Fruit fly (Drosophila melanogaster) whole organism, embryonic: Measurements from ENCODE around the gene alpha-Man-Ia.

Experiments
- BtbVII ChIP-seq: fragments of 200-800 bp; sonication (Bioruptor generic); optimal IDR thresholded peaks from 3 replicates; lab custom pipeline; 2017; ENCODE audit warnings: missing biosample characterization, mild to moderate bottlenecking, missing genetic modification characterization
- CG10321 ChIP-seq: fragments of 200-800 bp; sonication (Bioruptor generic); IDR thresholded peaks from 2 replicates; pipeline ENCODE4 v1.3.6; 2022; ENCODE audit warnings: missing biosample characterization, missing genetic modification characterization
- CG13287 ChIP-seq: fragments of 200-800 bp; sonication (Bioruptor generic); IDR thresholded peaks from 2 replicates; pipeline ENCODE4 v1.3.6; 2022; ENCODE audit warnings: missing biosample characterization, missing genetic modification characterization; ENCODE audit not compliant: partially characterized antibody
- CG13296 ChIP-seq: fragments of 200-800 bp; sonication (Bioruptor generic); optimal IDR thresholded peaks from 3 replicates; lab custom pipeline; 2018; ENCODE audit warnings: missing biosample characterization, mild to moderate bottlenecking, missing genetic modification characterization
- CG13624 ChIP-seq: fragments of 200-800 bp; sonication (Bioruptor generic); optimal IDR thresholded peaks from 2 replicates; lab custom pipeline; 2016; ENCODE audit warnings: missing biosample characterization, missing genetic modification characterization
- CG14441 ChIP-seq: fragments of 200-800 bp; sonication (Bioruptor generic); IDR thresholded peaks from 2 replicates; pipeline ENCODE4 v1.3.6; 2022; ENCODE audit warnings: missing biosample characterization, missing genetic modification characterization
- CG14667 ChIP-seq: fragments of 200-800 bp; sonication (Bioruptor generic); IDR thresholded peaks from 2 replicates; pipeline ENCODE4 v1.3.6; 2022; ENCODE audit warnings: missing biosample characterization, missing genetic modification characterization
- CG15479 ChIP-seq: fragments of 200-800 bp; sonication (Bioruptor generic); optimal IDR thresholded peaks from 3 replicates; lab custom pipeline; 2019; ENCODE audit warnings: missing biosample characterization, mild to moderate bottlenecking, missing genetic modification characterization, moderate library complexity
- CG17568 ChIP-seq: fragments of 200-800 bp; sonication (Bioruptor generic); optimal IDR thresholded peaks from 2 replicates; lab custom pipeline; 2018; ENCODE audit warnings: missing biosample characterization, mild to moderate bottlenecking, missing genetic modification characterization, moderate library complexity
- CG30403 ChIP-seq: fragments of 200-800 bp; sonication (Bioruptor generic); optimal IDR thresholded peaks from 3 replicates; lab custom pipeline; 2016; ENCODE audit warnings: missing biosample characterization, missing genetic modification characterization
- CG34224 ChIP-seq: fragments of 200-800 bp; sonication (Bioruptor generic); IDR thresholded peaks from 3 replicates; pipeline ENCODE4 v1.3.6; 2022; ENCODE audit warnings: missing biosample characterization, missing genetic modification characterization; ENCODE audit not compliant: partially characterized antibody
- CG43689 ChIP-seq: fragments of 200-800 bp; sonication (Bioruptor generic); IDR thresholded peaks from 2 replicates; pipeline ENCODE4 v1.3.6; 2022; ENCODE audit warnings: missing biosample characterization, missing genetic modification characterization
- CG4820 ChIP-seq: fragments of 200-800 bp; sonication (Bioruptor generic); optimal IDR thresholded peaks from 3 replicates; lab custom pipeline; 2016; ENCODE audit warnings: missing biosample characterization, missing genetic modification characterization
- CG7357 ChIP-seq: fragments of 200-800 bp; sonication (Bioruptor generic); IDR thresholded peaks from 3 replicates; pipeline ENCODE4 v1.3.6; 2022; ENCODE audit warnings: missing biosample characterization, missing genetic modification characterization
- CG8281 ChIP-seq: fragments of 200-800 bp; sonication (Bioruptor generic); optimal IDR thresholded peaks from 2 replicates; lab custom pipeline; 2018; ENCODE audit warnings: missing biosample characterization, mild to moderate bottlenecking, missing genetic modification characterization, moderate library complexity
- D ChIP-seq, 2 experiments: fragments of 200-800 bp in 1 of 2; fragments of >200 bp in 1 of 2; sonication (Bioruptor generic) in 1 of 2; optimal IDR thresholded peaks; 2 replicates in 1 of 2; 3 replicates in 1 of 2; lab custom pipeline; 2017; ENCODE audit warnings: mild to moderate bottlenecking in 1 of 2, missing biosample characterization in 1 of 2, missing genetic modification characterization in 1 of 2, missing genetic modification reagents in 1 of 2
- Dbx ChIP-seq: fragments of 200-800 bp; sonication (Bioruptor generic); IDR thresholded peaks from 3 replicates; pipeline ENCODE4 v1.3.6; 2022; ENCODE audit warnings: missing biosample characterization, missing genetic modification characterization
- Dp ChIP-seq: fragments of 200-800 bp; sonication (Bioruptor generic); optimal IDR thresholded peaks from 2 replicates; lab custom pipeline; 2018; ENCODE audit warnings: missing biosample characterization, mild to moderate bottlenecking, missing genetic modification characterization, moderate library complexity
- Dref ChIP-seq: fragments of 200-800 bp; sonication (Bioruptor generic); IDR thresholded peaks from 2 replicates; pipeline ENCODE4 v1.3.6; 2022; ENCODE audit warnings: missing biosample characterization, missing genetic modification characterization
- Gsc ChIP-seq: fragments of 200-800 bp; sonication (Bioruptor generic); IDR thresholded peaks from 2 replicates; pipeline ENCODE4 v1.3.6; 2022; ENCODE audit warnings: missing biosample characterization, missing genetic modification characterization
- HHEX ChIP-seq: fragments of 200-800 bp; sonication (Bioruptor generic); optimal IDR thresholded peaks from 3 replicates; lab custom pipeline; 2017; ENCODE audit warnings: missing biosample characterization, mild to moderate bottlenecking, missing genetic modification characterization, missing genetic modification reagents
- HLHmδ ChIP-seq: fragments of 200-800 bp; sonication (Bioruptor generic); optimal IDR thresholded peaks from 2 replicates; lab custom pipeline; 2018; ENCODE audit warnings: missing biosample characterization, mild to moderate bottlenecking, missing genetic modification characterization, moderate library complexity
- Jarid2 ChIP-seq: fragments of 200-800 bp; sonication (Bioruptor generic); optimal IDR thresholded peaks from 3 replicates; lab custom pipeline; 2017; ENCODE audit warnings: mild to moderate bottlenecking, missing biosample characterization, missing genetic modification reagents, missing genetic modification characterization
- MESR4 ChIP-seq: fragments of 200-800 bp; sonication (Bioruptor generic); optimal IDR thresholded peaks from 2 replicates; lab custom pipeline; 2018; ENCODE audit warnings: missing biosample characterization, mild to moderate bottlenecking, missing genetic modification characterization, moderate library complexity
- Mad ChIP-seq: fragments of 200-800 bp; sonication (Bioruptor generic); optimal IDR thresholded peaks from 2 replicates; lab custom pipeline; 2016; ENCODE audit warnings: missing biosample characterization, missing genetic modification characterization
- Pdp1 ChIP-seq, 2 experiments: fragments of 200-800 bp; sonication (Bioruptor generic); optimal IDR thresholded peaks; 3 replicates each; lab custom pipeline; 2016; ENCODE audit warnings: missing biosample characterization in 2 of 2, missing genetic modification characterization in 2 of 2, mild to moderate bottlenecking in 1 of 2, moderate library complexity in 1 of 2
- Sin3A ChIP-seq: fragments of >200 bp; optimal IDR thresholded peaks from 2 replicates; lab custom pipeline; 2018
- Taf1 ChIP-seq: fragments of 200-800 bp; sonication (Bioruptor generic); IDR thresholded peaks from 2 replicates; pipeline ENCODE4 v1.3.6; 2022; ENCODE audit warnings: missing biosample characterization, missing genetic modification characterization
- Tbp ChIP-seq: fragments of >200 bp; optimal IDR thresholded peaks from 2 replicates; lab custom pipeline; 2018; ENCODE audit warnings: missing biosample characterization, missing genetic modification characterization
- al ChIP-seq: fragments of 200-800 bp; sonication (Bioruptor generic); IDR thresholded peaks from 2 replicates; pipeline ENCODE4 v1.3.6; 2022; ENCODE audit warnings: missing biosample characterization, missing genetic modification characterization
- amos ChIP-seq: fragments of 200-800 bp; sonication (Bioruptor generic); IDR thresholded peaks from 2 replicates; pipeline ENCODE4 v1.3.6; 2022; ENCODE audit warnings: missing biosample characterization, missing genetic modification characterization; ENCODE audit not compliant: partially characterized antibody
- croc ChIP-seq: fragments of 200-800 bp; sonication (Bioruptor generic); conservative IDR thresholded peaks from 3 replicates; pipeline ENCODE4 v1.3.6; 2022; ENCODE audit warnings: missing biosample characterization, missing genetic modification characterization
- crp ChIP-seq, 2 experiments: fragments of 200-800 bp; sonication (Bioruptor generic); optimal IDR thresholded peaks; 2 replicates in 1 of 2; 3 replicates in 1 of 2; lab custom pipeline; 2017; ENCODE audit warnings: missing biosample characterization in 2 of 2, missing genetic modification characterization in 2 of 2, mild to moderate bottlenecking in 1 of 2, moderate library complexity in 1 of 2
- dysf ChIP-seq: fragments of 200-800 bp; sonication (Bioruptor generic); IDR thresholded peaks from 3 replicates; pipeline ENCODE4 v1.3.6; 2022; ENCODE audit warnings: missing biosample characterization, missing genetic modification characterization
- fd96Cb ChIP-seq: fragments of 200-800 bp; sonication (Bioruptor generic); optimal IDR thresholded peaks from 2 replicates; lab custom pipeline; 2018; ENCODE audit warnings: missing biosample characterization, mild to moderate bottlenecking, missing genetic modification characterization, moderate library complexity
- h ChIP-seq: fragments of >200 bp; optimal IDR thresholded peaks from 2 replicates; lab custom pipeline; 2017
- ind ChIP-seq: fragments of 200-800 bp; sonication (Bioruptor generic); optimal IDR thresholded peaks from 3 replicates; lab custom pipeline; 2016; ENCODE audit warnings: missing biosample characterization, missing genetic modification characterization
- kah ChIP-seq: fragments of 200-800 bp; sonication (Bioruptor generic); optimal IDR thresholded peaks from 2 replicates; lab custom pipeline; 2018; ENCODE audit warnings: missing biosample characterization, mild to moderate bottlenecking, missing genetic modification characterization
- klu ChIP-seq: fragments of 200-800 bp; sonication (Bioruptor generic); IDR thresholded peaks from 2 replicates; pipeline ENCODE4 v1.3.6; 2022; ENCODE audit warnings: missing biosample characterization, missing genetic modification characterization
- nau ChIP-seq: fragments of 200-800 bp; sonication (Bioruptor generic); optimal IDR thresholded peaks from 3 replicates; lab custom pipeline; 2017; ENCODE audit warnings: missing biosample characterization, mild to moderate bottlenecking, missing genetic modification characterization, missing genetic modification reagents
- pfk ChIP-seq: fragments of 200-800 bp; sonication (Bioruptor generic); optimal IDR thresholded peaks from 2 replicates; lab custom pipeline; 2018; ENCODE audit warnings: missing biosample characterization, mild to moderate bottlenecking, missing genetic modification characterization, moderate library complexity
- pzg ChIP-seq: fragments of 200-800 bp; sonication (Bioruptor generic); optimal IDR thresholded peaks from 3 replicates; lab custom pipeline; 2018; ENCODE audit warnings: missing biosample characterization, mild to moderate bottlenecking, missing genetic modification characterization, moderate library complexity
- scrt ChIP-seq: fragments of 200-800 bp; sonication (Bioruptor generic); optimal IDR thresholded peaks from 2 replicates; lab custom pipeline; 2018; ENCODE audit warnings: missing biosample characterization, mild to moderate bottlenecking, missing genetic modification characterization, moderate library complexity
- shn ChIP-seq: fragments of 200-800 bp; sonication (Bioruptor generic); optimal IDR thresholded peaks from 3 replicates; lab custom pipeline; 2016; ENCODE audit warnings: missing biosample characterization, missing genetic modification characterization
- sim ChIP-seq: fragments of 200-800 bp; sonication (Bioruptor generic); IDR thresholded peaks from 2 replicates; pipeline ENCODE4 v1.3.6; 2022; ENCODE audit warnings: missing biosample characterization, missing genetic modification characterization
- stwl ChIP-seq: fragments of 200-800 bp; sonication (Bioruptor generic); optimal IDR thresholded peaks from 3 replicates; lab custom pipeline; 2018; ENCODE audit warnings: missing biosample characterization, mild to moderate bottlenecking, missing genetic modification characterization, moderate library complexity

Gene alpha-Man-Ia

dm6 chrX:10219955-10220354 is 105.8 kb downstream of the alpha-Man-Ia start, which contains the start of gene CG34408 (continued):
- TF ChIP-seq CG14441 (GFP tag; lab: Robert Waterston, UW) (no peak), scrt (GFP tag; lab: Kevin White, UChicago) (no peak), Taf1 (GFP tag; lab: Robert Waterston, UW) (no peak), al (GFP tag; lab: Robert Waterston, UW) (no peak), CG14667 (GFP tag; lab: Robert Waterston, UW) (no peak), Jarid2 (GFP tag; lab: Kevin White, UChicago) (no peak), Tbp (GFP tag; lab: Kevin White, UChicago) (no peak), nau (GFP tag; lab: Kevin White, UChicago) (no peak), croc (GFP tag; lab: Robert Waterston, UW) (no peak), CG43689 (GFP tag; lab: Robert Waterston, UW) (no peak), pfk (GFP tag; lab: Kevin White, UChicago) (no peak), HHEX (GFP tag; lab: Kevin White, UChicago) (no peak), Dref (GFP tag; lab: Robert Waterston, UW) (peak; percentile 72), h (no peak), Dp (GFP tag; lab: Kevin White, UChicago) (peak; percentile 42), BtbVII (no peak), CG13287 (peak; percentile 62), crp (GFP tag; optimal IDR thresholded peaks at IDR 0.05; lab: Kevin White, UChicago) (peak; percentile 17 to 83), D (optimal IDR thresholded peaks at IDR 0.05; lab: Kevin White, UChicago) (no peak), D (GFP tag; optimal IDR thresholded peaks at IDR 0.05; lab: Kevin White, UChicago) (no peak), dysf (GFP tag; lab: Robert Waterston, UW) (no peak), stwl (tag; lab: Kevin White, UChicago) (peak; percentile 87), CG34224 (GFP tag; lab: Robert Waterston, UW) (0 out of 3 replicates have a peak, but pooled peaks have one; percentile 52), amos (GFP tag; lab: Robert Waterston, UW) (peak; percentile 44; the same call in 1 of the 2 replicates), MESR4 (GFP tag; lab: Kevin White, UChicago) (peak; percentile 69), CG10321 (GFP tag; lab: Robert Waterston, UW) (no peak), CG17568 (GFP tag; lab: Kevin White, UChicago) (no peak), fd96Cb (no peak)
- TF ChIP-seq, all 482 proteins: peak for 38

- TF ChIP-seq Dbx (GFP tag; lab: Robert Waterston, UW): no peak
- TF ChIP-seq ind (GFP tag; lab: Kevin White, UChicago): no peak
- no peak for TF ChIP-seq kah
- no peak for TF ChIP-seq CG4820 (GFP tag; lab: Kevin White, UChicago)
- no peak for TF ChIP-seq Sin3A
- no peak for TF ChIP-seq pzg
- TF ChIP-seq Gsc (GFP tag; lab: Robert Waterston, UW): no peak
- TF ChIP-seq CG15479 (GFP tag; lab: Kevin White, UChicago): no peak
- no peak for TF ChIP-seq CG8281
- no peak for TF ChIP-seq Mad (GFP tag; lab: Kevin White, UChicago)
- no peak for TF ChIP-seq CG30403 (GFP tag; lab: Kevin White, UChicago)
- no peak for TF ChIP-seq HLHmδ (GFP tag; lab: Kevin White, UChicago)
- no peak for TF ChIP-seq CG7357
- no peak for TF ChIP-seq Pdp1 (GFP tag; optimal IDR thresholded peaks at IDR 0.05; lab: Kevin White, UChicago)
- TF ChIP-seq shn (GFP tag; lab: Kevin White, UChicago): no peak
- no peak for TF ChIP-seq sim (GFP tag; lab: Robert Waterston, UW)
- TF ChIP-seq CG13624 (GFP tag; lab: Kevin White, UChicago): no peak
- TF ChIP-seq klu (GFP tag; lab: Robert Waterston, UW): no peak
- TF ChIP-seq CG13296 (GFP tag; lab: Kevin White, UChicago): no peak
These were observed 106.7 kb downstream of the alpha-Man-Ia start, which contains the start of gene CG15308 for dm6 chrX:10219039-10219438. Gene CG15308 (minus strand): TSS chrX:10219139.
